Fruit fly (Drosophila melanogaster) whole organism, prepupa: Measurements from ENCODE around the gene oc.

Experiments
- Blimp-1 ChIP-seq: fragments of 200-800 bp; sonication (Bioruptor generic); optimal IDR thresholded peaks from 3 replicates; lab custom pipeline; 2017; ENCODE audit warnings: missing biosample characterization, missing genetic modification characterization, mild to moderate bottlenecking, moderate library complexity, missing genetic modification reagents
- CG10669 ChIP-seq: fragments of 200-800 bp; sonication (Bioruptor generic); optimal IDR thresholded peaks from 3 replicates; lab custom pipeline; 2018; ENCODE audit warnings: missing biosample characterization, mild to moderate bottlenecking, missing genetic modification characterization, moderate library complexity
- CG11294 ChIP-seq: fragments of 200-800 bp; sonication (Bioruptor generic); IDR thresholded peaks from 2 replicates; pipeline ENCODE4 v1.3.6; 2022; ENCODE audit warnings: missing biosample characterization, missing genetic modification characterization
- CG11762 ChIP-seq: fragments of 200-800 bp; sonication (Bioruptor generic); optimal IDR thresholded peaks from 3 replicates; lab custom pipeline; 2016; ENCODE audit warnings: missing biosample characterization, missing genetic modification characterization; ENCODE audit not compliant: insufficient read depth
- CG11902 ChIP-seq: fragments of 200-800 bp; sonication (Bioruptor generic); optimal IDR thresholded peaks from 3 replicates; lab custom pipeline; 2016; ENCODE audit warnings: missing biosample characterization, missing genetic modification characterization
- CG15336 ChIP-seq: fragments of 200-800 bp; sonication (Bioruptor generic); IDR thresholded peaks from 2 replicates; pipeline ENCODE4 v1.3.6; 2022; ENCODE audit warnings: missing biosample characterization, missing genetic modification characterization
- CG1621 ChIP-seq: fragments of 200-800 bp; sonication (Bioruptor generic); optimal IDR thresholded peaks from 3 replicates; lab custom pipeline; 2018; ENCODE audit warnings: missing biosample characterization, mild to moderate bottlenecking, missing genetic modification characterization
- CG31627 ChIP-seq: fragments of 200-800 bp; sonication (Bioruptor generic); optimal IDR thresholded peaks from 3 replicates; lab custom pipeline; 2016; ENCODE audit warnings: missing biosample characterization, missing genetic modification characterization
- CG32006 ChIP-seq: fragments of 200-800 bp; sonication (Bioruptor generic); optimal IDR thresholded peaks from 3 replicates; lab custom pipeline; 2017; ENCODE audit warnings: missing biosample characterization, mild to moderate bottlenecking, missing genetic modification characterization
- CG3919 ChIP-seq: fragments of 200-800 bp; sonication (Bioruptor generic); optimal IDR thresholded peaks from 3 replicates; lab custom pipeline; 2016; ENCODE audit warnings: missing biosample characterization, missing genetic modification characterization
- CG4318 ChIP-seq: fragments of 200-800 bp; sonication (Bioruptor generic); optimal IDR thresholded peaks from 3 replicates; lab custom pipeline; 2017; ENCODE audit warnings: missing biosample characterization, mild to moderate bottlenecking, missing genetic modification characterization
- CG6163 ChIP-seq: fragments of 200-800 bp; sonication (Bioruptor generic); IDR thresholded peaks from 3 replicates; pipeline ENCODE4 v1.3.6; 2022; ENCODE audit warnings: missing biosample characterization, missing genetic modification characterization
- CG6276 ChIP-seq: fragments of 200-800 bp; sonication (Bioruptor generic); optimal IDR thresholded peaks from 2 replicates; lab custom pipeline; 2017; ENCODE audit warnings: missing biosample characterization, mild to moderate bottlenecking, missing genetic modification characterization
- CG6792 ChIP-seq: fragments of 200-800 bp; sonication (Bioruptor generic); optimal IDR thresholded peaks from 3 replicates; lab custom pipeline; 2016; ENCODE audit warnings: missing biosample characterization, missing genetic modification characterization
- Eip75B ChIP-seq: fragments of 200-800 bp; sonication (Bioruptor generic); optimal IDR thresholded peaks from 3 replicates; lab custom pipeline; 2016; ENCODE audit warnings: missing biosample characterization, missing genetic modification characterization
- Eip78C ChIP-seq: fragments of 200-800 bp; sonication (Bioruptor generic); peaks from one replicate; lab custom pipeline; 2016; ENCODE audit warnings: missing biosample characterization, missing genetic modification characterization
- Eip93F ChIP-seq: fragments of 200-800 bp; sonication (Bioruptor generic); optimal IDR thresholded peaks from 2 replicates; lab custom pipeline; 2016; ENCODE audit warnings: missing biosample characterization, mild to moderate bottlenecking, missing genetic modification characterization
- Ets96B ChIP-seq: fragments of 200-800 bp; optimal IDR thresholded peaks from 2 replicates; lab custom pipeline; 2019; ENCODE audit warnings: missing biosample characterization, mild to moderate bottlenecking, missing genetic modification characterization, moderate library complexity
- Gug ChIP-seq: fragments of 200-800 bp; sonication (Bioruptor generic); IDR thresholded peaks from 2 replicates; pipeline ENCODE4 v1.3.6; 2022; ENCODE audit warnings: missing biosample characterization, missing genetic modification characterization
- Hr39 ChIP-seq: fragments of 200-800 bp; sonication (Bioruptor generic); optimal IDR thresholded peaks from 2 replicates; lab custom pipeline; 2016; ENCODE audit warnings: missing biosample characterization, missing genetic modification characterization
- Lpt ChIP-seq: fragments of 200-800 bp; sonication (Bioruptor generic); optimal IDR thresholded peaks from 3 replicates; lab custom pipeline; 2016; ENCODE audit warnings: missing biosample characterization, missing genetic modification characterization
- Met ChIP-seq: fragments of 200-800 bp; sonication (Bioruptor generic); optimal IDR thresholded peaks from 3 replicates; lab custom pipeline; 2016; ENCODE audit warnings: missing biosample characterization, missing genetic modification characterization
- OdsH ChIP-seq: fragments of 200-800 bp; sonication (Bioruptor generic); optimal IDR thresholded peaks from 3 replicates; lab custom pipeline; 2016; ENCODE audit warnings: missing biosample characterization, missing genetic modification characterization
- Sox102F ChIP-seq: fragments of 200-800 bp; sonication (Bioruptor generic); optimal IDR thresholded peaks from 2 replicates; lab custom pipeline; 2016; ENCODE audit warnings: missing biosample characterization, mild to moderate bottlenecking, missing genetic modification characterization
- Sox14 ChIP-seq: fragments of 200-800 bp; sonication (Bioruptor generic); optimal IDR thresholded peaks from 3 replicates; lab custom pipeline; 2016; ENCODE audit warnings: missing biosample characterization, missing genetic modification characterization
- Sox15 ChIP-seq: fragments of 200-800 bp; sonication (Bioruptor generic); optimal IDR thresholded peaks from 3 replicates; lab custom pipeline; 2016; ENCODE audit warnings: missing biosample characterization, missing genetic modification characterization
- achi ChIP-seq: fragments of 200-800 bp; sonication (Bioruptor generic); optimal IDR thresholded peaks from 3 replicates; lab custom pipeline; 2016; ENCODE audit warnings: missing biosample characterization, missing genetic modification characterization
- cyc ChIP-seq: fragments of 200-800 bp; sonication (Bioruptor generic); optimal IDR thresholded peaks from 3 replicates; lab custom pipeline; 2016; ENCODE audit warnings: missing biosample characterization, missing genetic modification characterization
- dsx ChIP-seq: fragments of 200-800 bp; optimal IDR thresholded peaks from 3 replicates; lab custom pipeline; 2019; ENCODE audit warnings: missing biosample characterization, mild to moderate bottlenecking, missing genetic modification characterization, moderate library complexity; ENCODE audit not compliant: poor library complexity, severe bottlenecking
- eg ChIP-seq: fragments of 200-800 bp; sonication (Bioruptor generic); IDR thresholded peaks from 3 replicates; pipeline ENCODE4 v1.3.6; 2022; ENCODE audit warnings: missing biosample characterization, missing genetic modification characterization
- fd59A ChIP-seq: fragments of 200-800 bp; sonication (Bioruptor generic); optimal IDR thresholded peaks from 2 replicates; lab custom pipeline; 2017; ENCODE audit warnings: missing biosample characterization, mild to moderate bottlenecking, missing genetic modification characterization, missing genetic modification reagents
- fd85E ChIP-seq: fragments of 200-800 bp; sonication (Bioruptor generic); optimal IDR thresholded peaks from 3 replicates; lab custom pipeline; 2016; ENCODE audit warnings: missing biosample characterization, missing genetic modification characterization
- fkh ChIP-seq: fragments of 200-800 bp; sonication (Bioruptor generic); optimal IDR thresholded peaks from 3 replicates; lab custom pipeline; 2017; ENCODE audit warnings: missing biosample characterization, mild to moderate bottlenecking, missing genetic modification characterization, moderate library complexity
- lz ChIP-seq: fragments of 200-800 bp; sonication (Bioruptor generic); optimal IDR thresholded peaks from 3 replicates; lab custom pipeline; 2016; ENCODE audit warnings: missing biosample characterization, missing genetic modification characterization
- net ChIP-seq: fragments of 200-800 bp; sonication (Bioruptor generic); optimal IDR thresholded peaks from 3 replicates; lab custom pipeline; 2016; ENCODE audit warnings: missing biosample characterization, missing genetic modification characterization
- pdm3 ChIP-seq: fragments of 200-800 bp; sonication (Bioruptor generic); optimal IDR thresholded peaks from 3 replicates; lab custom pipeline; 2016; ENCODE audit warnings: missing biosample characterization, missing genetic modification characterization
- salr ChIP-seq, 2 experiments: fragments of 200-800 bp; sonication (Bioruptor generic); optimal IDR thresholded peaks; 3 replicates each; lab custom pipeline; 2016 to 2018; ENCODE audit warnings: missing biosample characterization in 2 of 2, missing genetic modification characterization in 2 of 2, mild to moderate bottlenecking in 1 of 2
- svp ChIP-seq: fragments of 200-800 bp; sonication (Bioruptor generic); peaks from one replicate; lab custom pipeline; 2016; ENCODE audit warnings: missing biosample characterization, missing genetic modification characterization
- vri ChIP-seq: fragments of 200-800 bp; sonication (Bioruptor generic); optimal IDR thresholded peaks from 3 replicates; lab custom pipeline; 2016; ENCODE audit warnings: missing biosample characterization, mild to moderate bottlenecking, missing genetic modification characterization

The oc gene

dm6 chrX:8663795-8664194 is 13.3 kb upstream of the oc start:
- no peak for TF ChIP-seq salr (GFP tag; optimal IDR thresholded peaks at IDR 0.05; lab: Kevin White, UChicago)
- TF ChIP-seq cyc (GFP tag; lab: Kevin White, UChicago): no peak
- no peak for TF ChIP-seq Sox14
- TF ChIP-seq CG4318: no peak

DNA sequence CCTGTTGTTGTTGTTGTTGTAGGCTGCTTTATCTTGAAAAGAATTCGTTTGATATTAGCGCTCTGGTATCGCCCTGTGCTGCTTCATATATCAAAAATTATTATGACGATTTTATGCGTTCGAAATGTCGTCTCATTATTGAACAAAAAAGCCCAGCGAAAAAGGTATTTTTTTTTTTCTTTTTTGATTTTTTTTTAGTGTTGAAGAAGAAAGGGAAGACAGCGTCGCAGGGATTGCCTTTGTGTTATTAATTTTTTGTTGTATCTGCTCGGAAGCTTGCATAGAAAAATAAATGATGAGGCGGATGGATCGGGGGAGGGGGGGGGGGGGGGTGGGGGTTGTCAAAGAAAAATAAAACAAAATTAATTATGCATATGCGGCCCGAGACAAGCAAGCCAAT is 11.8 kb upstream of the oc start:
- TF ChIP-seq CG31627 (GFP tag; lab: Kevin White, UChicago) (no peak), achi (GFP tag; lab: Kevin White, UChicago) (no peak), CG15336 (GFP tag; lab: Robert Waterston, UW) (no peak), CG6276 (GFP tag; lab: Kevin White, UChicago) (no peak), CG10669 (GFP tag; lab: Kevin White, UChicago) (no peak), vri (GFP tag; lab: Kevin White, UChicago) (no peak)

- TF ChIP-seq dsx (GFP tag; lab: Kevin White, UChicago) (peak; percentile 54), Gug (GFP tag; lab: Robert Waterston, UW) (no peak)
Observed at dm6 chrX:8661162-8661807, 10.8 kb upstream of the oc start.

DNA sequence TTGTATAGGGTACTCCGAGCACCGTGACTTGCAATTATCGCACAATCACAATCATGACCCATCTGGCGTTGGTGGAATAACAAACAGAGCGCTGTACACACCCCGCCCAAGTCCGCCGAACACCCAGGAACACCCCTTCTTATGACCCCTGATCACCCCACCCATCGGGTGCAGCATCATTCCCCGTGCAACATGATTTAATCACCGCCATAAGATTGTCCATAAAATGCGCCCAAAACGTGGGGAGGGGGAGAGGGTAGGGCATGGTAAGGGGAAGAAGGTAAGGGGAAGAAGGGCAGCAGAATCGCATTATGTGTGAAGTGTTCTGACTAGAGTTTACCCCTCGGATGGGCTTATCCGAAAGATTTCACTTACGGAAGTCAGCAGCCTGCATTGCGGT is 9.9 kb upstream of the oc start:
- no peak for TF ChIP-seq Sox15 (GFP tag; lab: Kevin White, UChicago)
- TF ChIP-seq CG6163: 0 out of 3 replicates have a peak, but pooled peaks have one; percentile 8
- peak; percentile 3 for TF ChIP-seq CG31627 (GFP tag; lab: Kevin White, UChicago)
- TF ChIP-seq CG11762: no peak
- no peak for TF ChIP-seq Sox102F (GFP tag; lab: Kevin White, UChicago)
- no peak for TF ChIP-seq lz (GFP tag; lab: Kevin White, UChicago)
- no peak for TF ChIP-seq eg (GFP tag; lab: Robert Waterston, UW)
- TF ChIP-seq CG10669 (GFP tag; lab: Kevin White, UChicago): no peak
- peak; percentile 66 for TF ChIP-seq svp
- no peak for TF ChIP-seq CG3919 (GFP tag; lab: Kevin White, UChicago)
- no peak for TF ChIP-seq CG11902 (GFP tag; lab: Kevin White, UChicago)
- no peak for TF ChIP-seq Eip75B (GFP tag; lab: Kevin White, UChicago)
- TF ChIP-seq CG1621 (tag; lab: Kevin White, UChicago): no peak
- TF ChIP-seq OdsH (GFP tag; lab: Kevin White, UChicago): no peak
- no peak for TF ChIP-seq vri (GFP tag; lab: Kevin White, UChicago)
- TF ChIP-seq fd59A (GFP tag; lab: Kevin White, UChicago): no peak
- TF ChIP-seq Ets96B (tag; lab: Kevin White, UChicago): no peak
- TF ChIP-seq net: no peak
- TF ChIP-seq CG32006: no peak
- TF ChIP-seq fkh (GFP tag; lab: Kevin White, UChicago): no peak
- no peak for TF ChIP-seq Eip93F (GFP tag; lab: Kevin White, UChicago)
- no peak for TF ChIP-seq CG6792 (GFP tag; lab: Kevin White, UChicago)
- TF ChIP-seq Sox14: no peak
- no peak for TF ChIP-seq CG11294 (GFP tag; lab: Robert Waterston, UW)
- TF ChIP-seq pdm3 (GFP tag; lab: Kevin White, UChicago): no peak
- no peak for TF ChIP-seq Hr39 (GFP tag; lab: Kevin White, UChicago)

- TF ChIP-seq net (no peak), vri (GFP tag; lab: Kevin White, UChicago) (no peak), Met (GFP tag; lab: Kevin White, UChicago) (no peak), dsx (GFP tag; lab: Kevin White, UChicago) (no peak), Eip78C (no peak), CG10669 (GFP tag; lab: Kevin White, UChicago) (no peak), Blimp-1 (GFP tag; lab: Kevin White, UChicago) (no peak), Gug (GFP tag; lab: Robert Waterston, UW) (no peak), CG15336 (GFP tag; lab: Robert Waterston, UW) (no peak), Lpt (GFP tag; lab: Kevin White, UChicago) (no peak), Sox14 (no peak), CG3919 (GFP tag; lab: Kevin White, UChicago) (no peak), fd85E (GFP tag; lab: Kevin White, UChicago) (no peak)
Observed at dm6 chrX:8658047-8658446, 7.6 kb upstream of the oc start.
